Fruit fly (Drosophila melanogaster): ENCODE results near the gene Pdp.
A peak's percentile ranks its signal among the peaks of the same experiment; 100 is the strongest.

Gene Pdp

dm6 chrX:7710439-7711154 is 23.9 kb downstream of the Pdp start (continued):
- TF ChIP-seq prd (optimal IDR thresholded peaks at IDR 0.05), result no peak
- peak; percentile 41; the same call in 2 of the 3 replicates for TF ChIP-seq prd (GFP tag; IDR thresholded peaks at IDR 0.05)
- TF ChIP-seq CG13296 (GFP tag; optimal IDR thresholded peaks at IDR 0.05), result peak; percentile 30
- peak; percentile 27 for TF ChIP-seq p53 (GFP tag; optimal IDR thresholded peaks at IDR 0.05)
- TF ChIP-seq sug (tag; optimal IDR thresholded peaks at IDR 0.05), result peak; percentile 21
- TF ChIP-seq CG3163 (GFP tag; optimal IDR thresholded peaks at IDR 0.05), result peak; percentile 43
- no peak for TF ChIP-seq grn (GFP tag; optimal IDR thresholded peaks at IDR 0.05)
- peak; percentile 37 for TF ChIP-seq dm (GFP tag; optimal IDR thresholded peaks at IDR 0.05)
- peak; percentile 26 for TF ChIP-seq CG1647 (GFP tag; optimal IDR thresholded peaks at IDR 0.05)
- TF ChIP-seq CG2712 (tag; optimal IDR thresholded peaks at IDR 0.05), result peak; percentile 49
- peak; percentile 17 to 30 for TF ChIP-seq dpn (GFP tag; optimal IDR thresholded peaks at IDR 0.05)
- TF ChIP-seq pita (GFP tag; optimal IDR thresholded peaks at IDR 0.05), result peak; percentile 21
- TF ChIP-seq ato (GFP tag; IDR thresholded peaks at IDR 0.05; ENCODE audit: partially characterized antibody), result no peak
- TF ChIP-seq Meics (GFP tag; optimal IDR thresholded peaks at IDR 0.05), result no peak
- peak; percentile 24; the same call in 1 of the 2 replicates for TF ChIP-seq E2f1 (GFP tag; IDR thresholded peaks at IDR 0.05)
- TF ChIP-seq CG4854 (GFP tag; optimal IDR thresholded peaks at IDR 0.05), result no peak
- TF ChIP-seq HmgZ (tag; optimal IDR thresholded peaks at IDR 0.05), result peak; percentile 41
- peak; percentile 28 for TF ChIP-seq slp2 (GFP tag; optimal IDR thresholded peaks at IDR 0.05)
- peak; percentile 6 for TF ChIP-seq CG12299 (tag; optimal IDR thresholded peaks at IDR 0.05)

- TF ChIP-seq Bgb (GFP tag; IDR thresholded peaks at IDR 0.05; ENCODE audit: partially characterized antibody), result no peak
- peak in 1 of 2 experiments; percentile 67 for TF ChIP-seq eve (GFP tag; optimal IDR thresholded peaks at IDR 0.05)
- no peak for TF ChIP-seq CG2712 (tag; optimal IDR thresholded peaks at IDR 0.05)
- TF ChIP-seq phol (tag; optimal IDR thresholded peaks at IDR 0.05), result no peak
- TF ChIP-seq CG17385 (GFP tag; optimal IDR thresholded peaks at IDR 0.05), result peak; percentile 88
- TF ChIP-seq Med (GFP tag), result peak; percentile 68
- peak; percentile 56 for TF ChIP-seq CG1832 (GFP tag; optimal IDR thresholded peaks at IDR 0.05)
- no peak for TF ChIP-seq lmd (GFP tag; IDR thresholded peaks at IDR 0.05)
- peak; percentile 82 to 85 for TF ChIP-seq Trl (optimal IDR thresholded peaks at IDR 0.05)
- no peak for TF ChIP-seq Trl (GFP tag; optimal IDR thresholded peaks at IDR 0.05)
- no peak for TF ChIP-seq hb (GFP tag; IDR thresholded peaks at IDR 0.05; ENCODE audit: partially characterized antibody)
- peak; percentile 8 for TF ChIP-seq CHES-1-like (GFP tag; optimal IDR thresholded peaks at IDR 0.05)
- TF ChIP-seq CG10543 (GFP tag; optimal IDR thresholded peaks at IDR 0.05), result peak; percentile 12
- TF ChIP-seq dmrt99B (tag; optimal IDR thresholded peaks at IDR 0.05), result no peak
- 0 out of 4 replicates have a peak, but pooled peaks have one; percentile 5 for TF ChIP-seq chinmo (GFP tag; IDR thresholded peaks at IDR 0.05; ENCODE audit: partially characterized antibody)
- TF ChIP-seq CG3163 (GFP tag; optimal IDR thresholded peaks at IDR 0.05), result peak; percentile 74
- peak; percentile 40 for TF ChIP-seq sd (tag; optimal IDR thresholded peaks at IDR 0.05)
- TF ChIP-seq yki (optimal IDR thresholded peaks at IDR 0.05), result peak; percentile 22
- TF ChIP-seq CG10274 (GFP tag; optimal IDR thresholded peaks at IDR 0.05), result no peak
- no peak for TF ChIP-seq CG1024 (GFP tag; IDR thresholded peaks at IDR 0.05)
- TF ChIP-seq CG4360 (GFP tag; IDR thresholded peaks at IDR 0.05), result peak; percentile 83
- TF ChIP-seq CG31441 (GFP tag; IDR thresholded peaks at IDR 0.05), result no peak
Measured at dm6 chrX:7709708-7710438, 24.6 kb downstream of the Pdp start.
